Fruit fly (Drosophila melanogaster): ENCODE results near the gene HLH4C.

Gene HLH4C

dm6 chrX:4635856-4636486 is 11.2 kb downstream of the HLH4C start, which contains the start of the genes Alms1a and pon (continued):
- TF ChIP-seq CG6689 (GFP tag; IDR thresholded peaks at IDR 0.05): no peak
- no peak for TF ChIP-seq Bteb2 (GFP tag; optimal IDR thresholded peaks at IDR 0.05)
- no peak for TF ChIP-seq cas (GFP tag; IDR thresholded peaks at IDR 0.05)
- TF ChIP-seq CG30403 (GFP tag; optimal IDR thresholded peaks at IDR 0.05): no peak
- no peak for TF ChIP-seq CG8478 (optimal IDR thresholded peaks at IDR 0.05)
- TF ChIP-seq Lpt (GFP tag; optimal IDR thresholded peaks at IDR 0.05): no peak
- TF ChIP-seq CG32532 (GFP tag; IDR thresholded peaks at IDR 0.05): no peak
- no peak for TF ChIP-seq gro (GFP tag; optimal IDR thresholded peaks at IDR 0.05)
- TF ChIP-seq Vsx1 (GFP tag; optimal IDR thresholded peaks at IDR 0.05): no peak
- no peak for TF ChIP-seq CG17802 (tag; optimal IDR thresholded peaks at IDR 0.05)
- no peak for TF ChIP-seq CG10366 (GFP tag; IDR thresholded peaks at IDR 0.05)
- peak; percentile 37 for TF ChIP-seq CG14710 (tag; optimal IDR thresholded peaks at IDR 0.05)
- TF ChIP-seq pho (GFP tag; optimal IDR thresholded peaks at IDR 0.05): no peak
- peak; percentile 97 for TF ChIP-seq nerfin-2 (GFP tag; IDR thresholded peaks at IDR 0.05; ENCODE audit: partially characterized antibody)
- no peak for TF ChIP-seq ERR (GFP tag; optimal IDR thresholded peaks at IDR 0.05)
- TF ChIP-seq bab2 (GFP tag; optimal IDR thresholded peaks at IDR 0.05): no peak
- TF ChIP-seq CG6854 (GFP tag; optimal IDR thresholded peaks at IDR 0.05): no peak
- no peak for TF ChIP-seq Xbp1 (GFP tag; optimal IDR thresholded peaks at IDR 0.05)
- no peak for TF ChIP-seq caup (GFP tag; optimal IDR thresholded peaks at IDR 0.05; ENCODE audit: severe bottlenecking)
- TF ChIP-seq CG4820 (GFP tag; optimal IDR thresholded peaks at IDR 0.05): no peak
- no peak for TF ChIP-seq CG30020 (tag; optimal IDR thresholded peaks at IDR 0.05)
- TF ChIP-seq Oli (tag; optimal IDR thresholded peaks at IDR 0.05): no peak
- no peak for TF ChIP-seq bowl (GFP tag; IDR thresholded peaks at IDR 0.05)
- no peak for TF ChIP-seq CG34422 (GFP tag; IDR thresholded peaks at IDR 0.05)
- no peak for TF ChIP-seq NC2α (GFP tag; optimal IDR thresholded peaks at IDR 0.05)
- no peak for TF ChIP-seq wor (GFP tag; IDR thresholded peaks at IDR 0.05)
- TF ChIP-seq CG33213 (GFP tag; optimal IDR thresholded peaks at IDR 0.05): no peak
- peak; percentile 94 for TF ChIP-seq CG6791 (GFP tag; IDR thresholded peaks at IDR 0.05; ENCODE audit: partially characterized antibody)
- TF ChIP-seq dimm (GFP tag; IDR thresholded peaks at IDR 0.05): no peak
- TF ChIP-seq slp2 (GFP tag; optimal IDR thresholded peaks at IDR 0.05): no peak
- no peak for TF ChIP-seq Trl (optimal IDR thresholded peaks at IDR 0.05)
- no peak for TF ChIP-seq Trl (GFP tag; optimal IDR thresholded peaks at IDR 0.05)
- TF ChIP-seq Fer3 (tag; optimal IDR thresholded peaks at IDR 0.05): no peak
- no peak for TF ChIP-seq Eip74EF (GFP tag; optimal IDR thresholded peaks at IDR 0.05)
- TF ChIP-seq row (GFP tag; IDR thresholded peaks at IDR 0.05): no peak
- TF ChIP-seq tll (GFP tag; optimal IDR thresholded peaks at IDR 0.05): no peak
- TF ChIP-seq tx (GFP tag; optimal IDR thresholded peaks at IDR 0.05): no peak
- TF ChIP-seq CG4424 (GFP tag; optimal IDR thresholded peaks at IDR 0.05): no peak
- TF ChIP-seq CG9609 (GFP tag; optimal IDR thresholded peaks at IDR 0.05): no peak
- no peak for TF ChIP-seq dan (GFP tag; IDR thresholded peaks at IDR 0.05)
- no peak for TF ChIP-seq Hr78 (GFP tag; optimal IDR thresholded peaks at IDR 0.05)
- TF ChIP-seq PHDP (tag; optimal IDR thresholded peaks at IDR 0.05): no peak
- no peak for TF ChIP-seq vvl (GFP tag; IDR thresholded peaks at IDR 0.05)
- TF ChIP-seq CG12769 (tag; optimal IDR thresholded peaks at IDR 0.05): no peak
- TF ChIP-seq Fer2 (tag; optimal IDR thresholded peaks at IDR 0.05): no peak
- TF ChIP-seq gcm2 (GFP tag; optimal IDR thresholded peaks at IDR 0.05): no peak
- TF ChIP-seq maf-S (GFP tag; optimal IDR thresholded peaks at IDR 0.05): no peak
- no peak for TF ChIP-seq ssp (GFP tag; IDR thresholded peaks at IDR 0.05)
- TF ChIP-seq lab (GFP tag; optimal IDR thresholded peaks at IDR 0.05): no peak
- peak; percentile 77; the same call in 1 of the 2 replicates for TF ChIP-seq amos (GFP tag; IDR thresholded peaks at IDR 0.05; ENCODE audit: partially characterized antibody)
- no peak for TF ChIP-seq toy (GFP tag; IDR thresholded peaks at IDR 0.05)

Data from whole organism, embryonic.